Fruit fly (Drosophila melanogaster) whole organism: ENCODE results near the gene Vago.
"Not testable (repeated sequence)": the region's sequence is repeated elsewhere in the genome, so short reads cannot be mapped to it uniquely, and the experiment has no call there.

Experiments
- CG8478 ChIP-seq: fragments of >200 bp; optimal IDR thresholded peaks from 2 replicates; lab custom pipeline; 2018; ENCODE audit warnings: inconsistent platforms
- Dll ChIP-seq: fragments of >200 bp; optimal IDR thresholded peaks from 2 replicates; lab custom pipeline; 2017
- EcR ChIP-seq, 2 experiments: fragments of >200 bp; optimal IDR thresholded peaks; 2 replicates each; lab custom pipeline; 2017; ENCODE audit warnings: missing biosample characterization in 2 of 2, missing genetic modification characterization in 2 of 2, missing genetic modification reagents in 2 of 2
- pan ChIP-seq: fragments of >200 bp; optimal IDR thresholded peaks from 2 replicates; lab custom pipeline; 2017
- psq ChIP-seq: fragments of >200 bp; optimal IDR thresholded peaks from 2 replicates; lab custom pipeline; 2017
- usp ChIP-seq: fragments of >200 bp; optimal IDR thresholded peaks from 2 replicates; lab custom pipeline; 2017; ENCODE audit warnings: missing biosample characterization, missing genetic modification characterization, mixed read lengths

Vago gene

dm6 chrX:11092201-11092600 is 3.1 kb downstream of the Vago start, which contains the start of gene CG2061:
Gene CG2061, plus strand, starts transcription at chrX:11092492.
- TF ChIP-seq EcR (GFP tag; optimal IDR thresholded peaks at IDR 0.05; lab: Kevin White, UChicago) (no peak), pan (lab: Kevin White, UChicago) (no peak), psq (lab: Kevin White, UChicago) (no peak), usp (GFP tag; lab: Kevin White, UChicago) (no peak), CG8478 (lab: Kevin White, UChicago) (no peak), Dll (lab: Kevin White, UChicago) (no peak)

dm6 chrX:11095276-11095675 is 6.2 kb downstream of the Vago start:
- TF ChIP-seq psq (lab: Kevin White, UChicago) (no peak), usp (GFP tag; lab: Kevin White, UChicago) (no peak), CG8478 (lab: Kevin White, UChicago) (no peak), Dll (lab: Kevin White, UChicago) (no peak), EcR (GFP tag; optimal IDR thresholded peaks at IDR 0.05; lab: Kevin White, UChicago) (no peak), pan (lab: Kevin White, UChicago) (no peak)

dm6 chrX:11095973-11096372 is 6.9 kb downstream of the Vago start, which contains the start of gene CG42249:
Gene CG42249, plus strand, starts transcription at chrX:11096273.
- not testable (repeated sequence) for TF ChIP-seq pan (lab: Kevin White, UChicago); psq (lab: Kevin White, UChicago); EcR (GFP tag; optimal IDR thresholded peaks at IDR 0.05; lab: Kevin White, UChicago)

dm6 chrX:11108148-11108844 is 19.2 kb downstream of the Vago start, which contains the start of gene Hsp60A:
Gene Hsp60A, plus strand, starts transcription at chrX:11108482.
- TF ChIP-seq CG8478 (lab: Kevin White, UChicago): no peak
- TF ChIP-seq usp (GFP tag; lab: Kevin White, UChicago): no peak
- TF ChIP-seq pan (lab: Kevin White, UChicago): no peak
- TF ChIP-seq EcR (GFP tag; optimal IDR thresholded peaks at IDR 0.05; lab: Kevin White, UChicago): no peak
- no peak for TF ChIP-seq Dll (lab: Kevin White, UChicago)
- no peak for TF ChIP-seq psq (lab: Kevin White, UChicago)

dm6 chrX:11108845-11109450 is 19.9 kb downstream of the Vago start:
- TF ChIP-seq pan (lab: Kevin White, UChicago): no peak
- TF ChIP-seq CG8478 (lab: Kevin White, UChicago): no peak
- TF ChIP-seq psq (lab: Kevin White, UChicago): no peak
- TF ChIP-seq EcR (GFP tag; optimal IDR thresholded peaks at IDR 0.05; lab: Kevin White, UChicago): no peak
- no peak for TF ChIP-seq Dll (lab: Kevin White, UChicago)
- TF ChIP-seq usp (GFP tag; lab: Kevin White, UChicago): no peak

dm6 chrX:11109670-11110069 is 20.6 kb downstream of the Vago start:
- TF ChIP-seq pan (lab: Kevin White, UChicago) (no peak), usp (GFP tag; lab: Kevin White, UChicago) (no peak), Dll (lab: Kevin White, UChicago) (no peak), CG8478 (lab: Kevin White, UChicago) (no peak), EcR (GFP tag; optimal IDR thresholded peaks at IDR 0.05; lab: Kevin White, UChicago) (no peak), psq (lab: Kevin White, UChicago) (no peak)

- TF ChIP-seq Dll (lab: Kevin White, UChicago): no peak
- no peak for TF ChIP-seq psq (lab: Kevin White, UChicago)
- TF ChIP-seq EcR (GFP tag; optimal IDR thresholded peaks at IDR 0.05; lab: Kevin White, UChicago): no peak
- TF ChIP-seq CG8478 (lab: Kevin White, UChicago): no peak
- no peak for TF ChIP-seq usp (GFP tag; lab: Kevin White, UChicago)
- TF ChIP-seq pan (lab: Kevin White, UChicago): no peak
Measured at dm6 chrX:11123561-11123960, 34.5 kb downstream of the Vago start.

dm6 chrX:11124126-11124748 is 35.1 kb downstream of the Vago start, which contains the start of gene CG11122:
Gene CG11122, minus strand, starts transcription at chrX:11124726.
- TF ChIP-seq EcR (GFP tag; optimal IDR thresholded peaks at IDR 0.05; lab: Kevin White, UChicago): no peak
- no peak for TF ChIP-seq Dll (lab: Kevin White, UChicago)
- TF ChIP-seq usp (GFP tag; lab: Kevin White, UChicago): no peak
- no peak for TF ChIP-seq psq (lab: Kevin White, UChicago)
- no peak for TF ChIP-seq pan (lab: Kevin White, UChicago)
- no peak for TF ChIP-seq CG8478 (lab: Kevin White, UChicago)

- TF ChIP-seq CG8478 (lab: Kevin White, UChicago) (no peak), pan (lab: Kevin White, UChicago) (no peak), Dll (lab: Kevin White, UChicago) (no peak), psq (lab: Kevin White, UChicago) (no peak), usp (GFP tag; lab: Kevin White, UChicago) (no peak), EcR (GFP tag; optimal IDR thresholded peaks at IDR 0.05; lab: Kevin White, UChicago) (no peak)
Measured at dm6 chrX:11124749-11125508, 35.8 kb downstream of the Vago start, which contains the start of gene Rpt3. Gene Rpt3, plus strand, starts transcription at chrX:11125101.

- TF ChIP-seq CG8478 (lab: Kevin White, UChicago) (no peak), Dll (lab: Kevin White, UChicago) (no peak), psq (lab: Kevin White, UChicago) (no peak), usp (GFP tag; lab: Kevin White, UChicago) (no peak), pan (lab: Kevin White, UChicago) (no peak), EcR (GFP tag; optimal IDR thresholded peaks at IDR 0.05; lab: Kevin White, UChicago) (no peak)
Measured at dm6 chrX:11128828-11129227, 39.7 kb downstream of the Vago start, which contains the start of gene SrpRalpha. Gene SrpRalpha, minus strand, starts transcription at chrX:11129087.
